Worm (Caenorhabditis elegans) whole organism, early embryonic: ENCODE data around the gene C35A5.3.

Source experiments
- aly-1 ChIP-seq: sonication (generic microtip); optimal IDR thresholded peaks from 2 replicates; lab custom pipeline; 2016; ENCODE audit warnings: missing genetic modification characterization, missing compliant biosample characterization
- ama-1 ChIP-seq: fragments of 150-350 bp; optimal IDR thresholded peaks from 2 replicates; lab custom pipeline; 2014
- ceh-13 ChIP-seq: fragments of 200-800 bp; sonication (Bioruptor generic); optimal IDR thresholded peaks from 2 replicates; lab custom pipeline; 2018; ENCODE audit warnings: mild to moderate bottlenecking, missing genetic modification characterization, missing compliant biosample characterization
- ets-7 ChIP-seq: sonication (generic microtip); optimal IDR thresholded peaks from 2 replicates; lab custom pipeline; 2016; ENCODE audit warnings: missing genotype, missing genetic modification characterization, missing compliant biosample characterization
- flt-1 ChIP-seq: fragments of 200-800 bp; sonication (Bioruptor generic); IDR thresholded peaks from 2 replicates; pipeline ENCODE4 v1.3.6; 2022; ENCODE audit warnings: missing genetic modification characterization, missing compliant biosample characterization
- hmbx-1 ChIP-seq: sonication (generic microtip); optimal IDR thresholded peaks from 2 replicates; lab custom pipeline; 2016; ENCODE audit warnings: mild to moderate bottlenecking, missing genetic modification characterization, missing compliant biosample characterization
- hnd-1 ChIP-seq: sonication (generic microtip); optimal IDR thresholded peaks from 2 replicates; lab custom pipeline; 2016; ENCODE audit warnings: missing genetic modification characterization, missing compliant biosample characterization
- pes-1 ChIP-seq: fragments of 200-800 bp; sonication (Bioruptor generic); IDR thresholded peaks from 2 replicates; pipeline ENCODE4 v1.3.6; 2022; ENCODE audit warnings: missing genetic modification reagents, missing genetic modification characterization, missing compliant biosample characterization
- sea-1 ChIP-seq: fragments of 200-800 bp; sonication (Bioruptor generic); conservative IDR thresholded peaks from 2 replicates; pipeline ENCODE4 v1.3.6; 2022; ENCODE audit warnings: missing genetic modification characterization, missing compliant biosample characterization

DNA sequence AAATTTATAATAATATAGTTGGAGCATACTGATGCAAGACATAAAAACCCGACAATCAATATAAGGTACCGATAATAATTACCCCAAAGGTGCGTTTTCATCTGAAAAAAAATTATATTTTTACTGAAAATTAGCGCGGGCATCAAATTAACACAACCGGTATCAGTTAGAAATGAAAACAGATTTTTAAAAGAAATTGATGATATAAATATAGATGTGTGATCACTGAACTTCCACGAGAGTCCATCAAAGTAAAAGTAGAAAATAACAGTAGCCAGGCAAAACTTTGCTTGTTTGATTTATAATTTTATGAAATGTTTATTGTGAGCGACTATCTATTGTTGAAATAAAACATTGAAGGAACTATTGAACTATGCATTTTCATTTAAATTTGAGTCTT is at the start of gene C35A5.3:
- TF ChIP-seq ama-1 (lab: Kevin White, UChicago): no peak
- no peak for TF ChIP-seq ets-7 (tag; lab: Kevin White, UChicago)
- no peak for TF ChIP-seq hnd-1 (tag; lab: Kevin White, UChicago)
- no peak for TF ChIP-seq aly-1 (tag; lab: Kevin White, UChicago)
- no peak for TF ChIP-seq flt-1
- TF ChIP-seq pes-1 (GFP tag; lab: Robert Waterston, UW): no peak
- no peak for TF ChIP-seq ceh-13 (GFP tag; lab: Kevin White, UChicago)
- no peak for TF ChIP-seq sea-1 (GFP tag; lab: Robert Waterston, UW)
- TF ChIP-seq hmbx-1 (tag; lab: Kevin White, UChicago): no peak
